Worm (Caenorhabditis elegans): ENCODE measurements around the gene C35B1.2.
"Not testable (repeated sequence)": the region's sequence is repeated elsewhere in the genome, so short reads cannot be mapped to it uniquely, and the experiment has no call there.

The C35B1.2 gene

ce11 chrIV:4141311-4141710, 55.3 kb downstream of the C35B1.2 start, which contains the start of gene F49F1.11:
TSS of gene F49F1.11 (minus strand) at chrIV:4141411.
- TF ChIP-seq snpc-4 (tag; optimal IDR thresholded peaks at IDR 0.05) (no peak), lin-39 (tag; optimal IDR thresholded peaks at IDR 0.05) (no peak), nhr-43 (tag; optimal IDR thresholded peaks at IDR 0.05; ENCODE audit: poor library complexity, severe bottlenecking) (no peak), fkh-2 (tag; optimal IDR thresholded peaks at IDR 0.05) (no peak), aly-2 (tag; optimal IDR thresholded peaks at IDR 0.05) (no peak), nhr-25 (tag; optimal IDR thresholded peaks at IDR 0.05) (no peak), fkh-10 (GFP tag; optimal IDR thresholded peaks at IDR 0.05) (no peak), mml-1 (tag; optimal IDR thresholded peaks at IDR 0.05) (no peak), mdl-1 (tag; optimal IDR thresholded peaks at IDR 0.05) (no peak), pha-4 (tag; optimal IDR thresholded peaks at IDR 0.05) (no peak), nhr-237 (tag; optimal IDR thresholded peaks at IDR 0.05) (no peak), ZK546.5 (tag; optimal IDR thresholded peaks at IDR 0.05) (no peak), ceh-9 (tag; optimal IDR thresholded peaks at IDR 0.05) (no peak), ztf-4 (tag; optimal IDR thresholded peaks at IDR 0.05) (no peak), nhr-76 (tag; optimal IDR thresholded peaks at IDR 0.05) (no peak), elt-2 (tag; optimal IDR thresholded peaks at IDR 0.05) (no peak)

- not testable (repeated sequence) for TF ChIP-seq ztf-11, fkh-2, pqm-1 (tag; optimal IDR thresholded peaks at IDR 0.05)
These were observed 57.0 kb downstream of the C35B1.2 start, which contains the start of gene F49F1.12 for ce11 chrIV:4142986-4143385. TSS of gene F49F1.12 (minus strand) at chrIV:4143086.

- no peak for TF ChIP-seq nhr-28 (tag; optimal IDR thresholded peaks at IDR 0.05)
- TF ChIP-seq nhr-11 (tag; optimal IDR thresholded peaks at IDR 0.05), result no peak
- no peak for TF ChIP-seq nhr-76 (tag; optimal IDR thresholded peaks at IDR 0.05)
- no peak for TF ChIP-seq skn-1 (tag; optimal IDR thresholded peaks at IDR 0.05)
- TF ChIP-seq sea-2 (GFP tag; optimal IDR thresholded peaks at IDR 0.05), result no peak
- no peak for TF ChIP-seq ceh-9 (tag; optimal IDR thresholded peaks at IDR 0.05)
- no peak for TF ChIP-seq ZK546.5 (tag; optimal IDR thresholded peaks at IDR 0.05)
- TF ChIP-seq mml-1 (tag; optimal IDR thresholded peaks at IDR 0.05), result no peak
- TF ChIP-seq tbx-2 (tag; optimal IDR thresholded peaks at IDR 0.05), result no peak
- TF ChIP-seq mdl-1 (tag; optimal IDR thresholded peaks at IDR 0.05), result no peak
- TF ChIP-seq nhr-77 (tag; optimal IDR thresholded peaks at IDR 0.05), result no peak
These were observed 58.8 kb downstream of the C35B1.2 start, which contains the start of gene R07C12.3 for ce11 chrIV:4144784-4145183. TSS of gene R07C12.3 (plus strand) at chrIV:4145084.

- TF ChIP-seq elt-2 (tag; optimal IDR thresholded peaks at IDR 0.05), result peak; percentile 93
- TF ChIP-seq mdl-1 (tag; optimal IDR thresholded peaks at IDR 0.05), result no peak
- no peak for TF ChIP-seq ceh-82 (tag; optimal IDR thresholded peaks at IDR 0.05)
- peak; percentile 42 for TF ChIP-seq pha-4 (tag; optimal IDR thresholded peaks at IDR 0.05)
- peak; percentile 53 for TF ChIP-seq jun-1 (tag; optimal IDR thresholded peaks at IDR 0.05)
- no peak for TF ChIP-seq nhr-12 (tag; optimal IDR thresholded peaks at IDR 0.05)
- no peak for TF ChIP-seq unc-39 (tag; optimal IDR thresholded peaks at IDR 0.05)
- peak; percentile 83 for TF ChIP-seq pqm-1 (tag; optimal IDR thresholded peaks at IDR 0.05)
- no peak for TF ChIP-seq fkh-10 (GFP tag; optimal IDR thresholded peaks at IDR 0.05)
- TF ChIP-seq daf-12 (tag; optimal IDR thresholded peaks at IDR 0.05), result no peak
- TF ChIP-seq egl-5 (tag; optimal IDR thresholded peaks at IDR 0.05), result no peak
These were observed 61.9 kb downstream of the C35B1.2 start for ce11 chrIV:4147891-4148290.

- TF ChIP-seq elt-2 (tag; optimal IDR thresholded peaks at IDR 0.05) (peak; percentile 51), mml-1 (tag; optimal IDR thresholded peaks at IDR 0.05) (no peak)
These were observed 64.1 kb downstream of the C35B1.2 start for ce11 chrIV:4150138-4150537.

ce11 chrIV:4152143-4152542, 66.1 kb downstream of the C35B1.2 start, which contains the start of the genes K08D10.10 and R07C12.1:
TSS of gene K08D10.10 (plus strand) at chrIV:4152235.
TSS of gene R07C12.1 (plus strand) at chrIV:4152456.
- TF ChIP-seq aly-2 (tag; optimal IDR thresholded peaks at IDR 0.05) (no peak), nhr-67 (tag; optimal IDR thresholded peaks at IDR 0.05) (no peak), ceh-82 (tag; optimal IDR thresholded peaks at IDR 0.05) (no peak), elt-2 (tag; optimal IDR thresholded peaks at IDR 0.05) (peak; percentile 74), jun-1 (tag; optimal IDR thresholded peaks at IDR 0.05) (peak; percentile 10), ztf-4 (tag; optimal IDR thresholded peaks at IDR 0.05) (no peak)
